Fruit fly (Drosophila melanogaster): Measurements from ENCODE around the gene RapGAP1.

DNA sequence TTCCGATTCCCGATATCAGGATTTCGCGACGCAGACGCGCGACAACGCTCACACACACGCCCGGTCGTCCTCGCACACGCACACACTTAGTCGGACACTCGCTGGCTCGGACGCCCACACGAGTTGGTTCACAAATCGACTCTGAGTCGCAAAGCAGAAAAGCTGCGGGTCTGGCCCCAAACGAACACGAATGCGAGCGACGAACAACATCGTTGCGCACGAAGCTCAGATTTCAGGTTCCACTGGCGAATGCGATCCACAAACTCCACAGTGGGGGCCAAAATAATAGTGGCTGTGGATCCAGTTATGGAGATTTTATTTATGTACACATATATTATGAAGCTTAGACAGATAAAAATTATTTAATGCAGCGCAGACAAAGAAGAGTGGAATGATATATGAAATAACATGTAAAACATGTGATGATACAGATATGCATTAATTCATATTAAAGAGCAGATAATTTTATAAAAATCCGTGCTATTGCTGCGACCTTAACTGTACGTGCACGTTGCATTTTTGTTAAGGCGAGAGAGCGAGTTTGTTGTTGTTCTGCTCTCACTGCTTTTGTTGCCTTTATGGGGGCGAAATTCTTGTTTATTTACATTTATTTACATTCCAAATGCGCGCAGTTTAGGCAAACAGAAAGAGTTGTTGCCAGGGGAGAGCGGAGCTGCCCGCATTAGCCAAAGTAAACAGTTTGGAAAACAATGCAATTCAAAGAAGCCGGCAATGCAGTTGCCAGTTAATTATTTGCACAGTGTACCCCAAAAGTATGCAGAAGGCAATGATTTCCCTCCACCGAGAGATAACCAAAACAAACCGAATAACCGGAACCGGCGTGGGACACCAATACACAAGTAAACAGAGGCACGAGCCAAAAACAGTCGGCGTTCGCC is 2.1 kb downstream of the RapGAP1 start:
- TF ChIP-seq EcR (GFP tag; optimal IDR thresholded peaks at IDR 0.05) (no peak), psq (optimal IDR thresholded peaks at IDR 0.05) (no peak)

Data from whole organism.